Worm (Caenorhabditis elegans) whole organism, L1 larva: ENCODE data around the gene F22H10.11.

ENCODE experiments used
- jun-1 ChIP-seq: fragments of 150-350 bp; optimal IDR thresholded peaks from 2 replicates; lab custom pipeline; 2014; ENCODE audit warnings: missing biosample characterization, missing genetic modification reagents, missing genetic modification characterization
- unc-62 ChIP-seq: fragments of 150-350 bp; optimal IDR thresholded peaks from 2 replicates; lab custom pipeline; 2014; ENCODE audit warnings: missing biosample characterization, missing genetic modification reagents, missing genetic modification characterization

DNA sequence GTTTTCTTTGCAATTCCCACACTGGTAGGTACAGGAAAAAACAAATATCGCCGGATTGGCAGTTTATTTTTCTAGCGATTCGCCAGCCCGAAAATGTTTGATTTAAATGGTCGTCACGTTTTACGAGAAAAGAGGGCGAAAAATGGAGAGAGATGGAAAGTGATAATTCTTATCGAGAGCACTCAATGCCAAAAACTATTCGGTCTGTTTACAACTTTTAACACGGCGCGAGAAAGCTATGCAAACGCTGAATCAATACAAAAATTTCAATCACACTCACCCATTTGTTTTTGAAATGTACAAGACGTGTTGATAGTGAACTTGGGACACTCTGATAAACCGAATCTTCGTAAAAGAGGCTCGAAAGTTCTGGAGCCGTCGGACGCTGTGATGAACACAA lies 15.2 kb downstream of the F22H10.11 start:
- TF ChIP-seq unc-62 (GFP tag; lab: Kevin White, UChicago) (no peak), jun-1 (tag; lab: Kevin White, UChicago) (no peak)
